Worm (Caenorhabditis elegans): ENCODE data around the gene srj-9.

DNA sequence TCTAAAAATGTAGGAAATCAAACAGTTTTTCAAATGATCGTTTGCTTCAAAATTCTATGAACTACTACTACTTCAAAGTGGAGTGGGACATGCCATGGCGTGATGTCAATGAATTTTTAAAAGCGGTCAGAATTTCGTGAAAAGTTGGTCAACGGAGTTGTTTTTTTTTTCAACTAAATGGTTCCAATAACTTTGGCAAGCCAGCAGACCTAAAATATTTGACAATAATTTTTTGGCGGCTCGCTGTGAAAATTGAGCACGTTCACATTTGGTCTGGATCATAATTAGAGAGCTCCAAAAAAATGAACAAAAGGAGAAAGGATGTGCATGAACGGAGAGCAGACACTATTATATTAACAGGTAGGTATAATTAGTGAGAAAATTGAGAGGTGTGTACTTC lies 18.6 kb downstream of the srj-9 start:
- TF ChIP-seq sea-2 (GFP tag; optimal IDR thresholded peaks at IDR 0.05), result no peak
- no peak for TF ChIP-seq lsy-12 (tag; optimal IDR thresholded peaks at IDR 0.05)
- TF ChIP-seq nhr-28 (tag; optimal IDR thresholded peaks at IDR 0.05), result no peak
- TF ChIP-seq unc-39 (tag; optimal IDR thresholded peaks at IDR 0.05), result no peak
- no peak for TF ChIP-seq pha-4 (tag; optimal IDR thresholded peaks at IDR 0.05)
- no peak for TF ChIP-seq nhr-76 (tag; optimal IDR thresholded peaks at IDR 0.05)
- TF ChIP-seq R02D3.7 (tag; optimal IDR thresholded peaks at IDR 0.05), result no peak
- TF ChIP-seq ama-1 (optimal IDR thresholded peaks at IDR 0.05), result no peak
- no peak for TF ChIP-seq skn-1 (tag; optimal IDR thresholded peaks at IDR 0.05)
- TF ChIP-seq ceh-82 (tag; optimal IDR thresholded peaks at IDR 0.05), result no peak
- TF ChIP-seq elt-3 (tag; optimal IDR thresholded peaks at IDR 0.05), result no peak
- TF ChIP-seq mml-1 (tag; optimal IDR thresholded peaks at IDR 0.05), result no peak
- no peak for TF ChIP-seq elt-1 (tag; optimal IDR thresholded peaks at IDR 0.05)
- TF ChIP-seq egl-27 (tag; optimal IDR thresholded peaks at IDR 0.05), result no peak

All from whole organism, L3 larva.